Worm (Caenorhabditis elegans): ENCODE results near the gene F57G9.3.
"Not testable (repeated sequence)": the region's sequence is repeated elsewhere in the genome, so short reads cannot be mapped to it uniquely, and the experiment has no call there.

DNA sequence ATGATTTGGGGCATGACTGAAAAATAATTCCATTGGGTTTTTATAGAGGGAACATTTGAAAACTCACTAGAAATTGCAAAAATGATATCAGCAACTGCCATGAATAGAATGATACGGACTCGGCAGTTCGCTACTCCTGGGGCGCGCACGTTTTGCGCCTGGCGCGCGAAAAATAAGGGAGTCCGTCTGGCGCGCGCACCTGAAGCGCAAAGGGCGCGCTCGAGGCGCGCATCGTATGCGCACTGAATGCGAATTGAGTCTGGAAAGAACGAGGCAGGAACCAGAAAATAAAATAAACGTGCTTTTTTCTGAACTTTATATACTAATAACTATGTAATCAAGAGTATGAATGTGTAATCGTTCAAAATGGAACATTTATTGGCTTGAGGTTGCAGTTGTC, 31.2 kb upstream of the F57G9.3 start, which contains the start of gene Y57A10C.10:
- TF ChIP-seq nhr-11 (tag; optimal IDR thresholded peaks at IDR 0.05); rnt-1 (tag; optimal IDR thresholded peaks at IDR 0.05); ama-1 (optimal IDR thresholded peaks at IDR 0.05); C38D4.7 (GFP tag; optimal IDR thresholded peaks at IDR 0.05); pqm-1 (tag; optimal IDR thresholded peaks at IDR 0.05); ceh-14 (tag; optimal IDR thresholded peaks at IDR 0.05); hlh-13 (GFP tag; optimal IDR thresholded peaks at IDR 0.05); sdc-2 (tag; optimal IDR thresholded peaks at IDR 0.05); tbx-2 (tag; optimal IDR thresholded peaks at IDR 0.05); elt-2 (tag; optimal IDR thresholded peaks at IDR 0.05); K09A11.1 (tag; optimal IDR thresholded peaks at IDR 0.05; ENCODE audit: insufficient read depth): not testable (repeated sequence)

Data from whole organism, late embryonic.